Fruit fly (Drosophila melanogaster) S2 (cell line): ENCODE measurements around the gene eIF3l.

Experiments used
- CG8478 ChIP-seq: fragments of >200 bp; optimal IDR thresholded peaks from 2 replicates; lab custom pipeline; 2018
- CTCF ChIP-seq, 2 experiments: fragments of >200 bp; optimal IDR thresholded peaks; 2 replicates each; lab custom pipeline; 2018

DNA sequence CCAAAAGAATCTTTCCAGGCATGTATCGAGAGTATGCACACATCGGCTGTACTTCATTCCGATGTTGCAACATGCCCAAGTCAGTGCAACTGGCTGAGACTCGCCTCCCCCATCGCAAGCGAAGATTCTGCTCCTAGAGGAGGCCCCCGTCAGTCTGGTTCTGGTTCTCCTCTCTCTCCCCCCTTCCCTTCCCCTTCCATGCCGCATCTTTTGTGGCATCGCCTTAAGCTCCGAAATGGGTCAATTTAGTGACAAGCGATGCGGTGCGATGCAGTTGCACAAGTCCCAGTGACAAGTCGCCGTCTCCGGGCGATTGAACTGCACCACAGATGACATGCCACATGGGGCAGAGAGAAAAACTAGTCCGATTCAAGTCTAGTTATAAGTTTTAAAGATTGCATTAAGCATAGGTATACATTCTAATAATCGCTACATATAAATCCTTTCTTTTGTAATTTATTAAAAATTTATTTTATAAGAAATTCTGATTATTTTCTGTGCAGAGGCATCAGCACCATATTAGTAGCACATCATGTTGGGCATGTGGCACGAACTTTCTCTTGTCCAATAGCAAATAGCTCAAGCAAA, 36.8 kb downstream of the eIF3l start:
- TF ChIP-seq CTCF (optimal IDR thresholded peaks at IDR 0.05; lab: Kevin White, UChicago), result no peak
- TF ChIP-seq CG8478, result no peak
